Fruit fly (Drosophila melanogaster): Measurements from ENCODE around the gene CG1785.

Gene CG1785

DNA sequence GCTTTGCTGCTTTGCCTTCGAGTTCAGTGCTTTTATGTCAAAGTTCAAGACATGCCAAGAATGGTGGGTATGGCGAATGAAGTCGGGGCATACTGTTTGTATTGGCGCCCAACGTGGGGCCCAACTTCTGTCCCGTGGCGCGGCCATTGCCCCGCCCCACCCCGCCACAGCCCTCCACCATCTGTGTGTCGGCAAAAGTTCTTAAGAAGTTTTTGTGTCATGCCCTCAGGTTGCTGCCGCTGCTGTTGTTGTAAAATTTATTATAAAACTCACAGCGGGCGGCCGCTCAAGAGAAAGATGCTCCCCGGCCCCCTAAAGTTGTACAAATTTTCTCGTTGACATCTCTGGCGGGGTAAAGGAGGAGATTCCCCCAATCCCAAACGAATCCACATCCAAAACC is 50.5 kb downstream of the CG1785 start:
- TF ChIP-seq EcR (GFP tag; optimal IDR thresholded peaks at IDR 0.05) (no peak), psq (optimal IDR thresholded peaks at IDR 0.05) (no peak), CG8478 (optimal IDR thresholded peaks at IDR 0.05) (no peak), Dll (optimal IDR thresholded peaks at IDR 0.05) (no peak), usp (GFP tag; optimal IDR thresholded peaks at IDR 0.05) (no peak), pan (optimal IDR thresholded peaks at IDR 0.05) (no peak)

Measured in whole organism.